Fruit fly (Drosophila melanogaster): ENCODE measurements around the gene t-cup.
A peak's percentile ranks its signal among the peaks of the same experiment; 100 is the strongest.

DNA sequence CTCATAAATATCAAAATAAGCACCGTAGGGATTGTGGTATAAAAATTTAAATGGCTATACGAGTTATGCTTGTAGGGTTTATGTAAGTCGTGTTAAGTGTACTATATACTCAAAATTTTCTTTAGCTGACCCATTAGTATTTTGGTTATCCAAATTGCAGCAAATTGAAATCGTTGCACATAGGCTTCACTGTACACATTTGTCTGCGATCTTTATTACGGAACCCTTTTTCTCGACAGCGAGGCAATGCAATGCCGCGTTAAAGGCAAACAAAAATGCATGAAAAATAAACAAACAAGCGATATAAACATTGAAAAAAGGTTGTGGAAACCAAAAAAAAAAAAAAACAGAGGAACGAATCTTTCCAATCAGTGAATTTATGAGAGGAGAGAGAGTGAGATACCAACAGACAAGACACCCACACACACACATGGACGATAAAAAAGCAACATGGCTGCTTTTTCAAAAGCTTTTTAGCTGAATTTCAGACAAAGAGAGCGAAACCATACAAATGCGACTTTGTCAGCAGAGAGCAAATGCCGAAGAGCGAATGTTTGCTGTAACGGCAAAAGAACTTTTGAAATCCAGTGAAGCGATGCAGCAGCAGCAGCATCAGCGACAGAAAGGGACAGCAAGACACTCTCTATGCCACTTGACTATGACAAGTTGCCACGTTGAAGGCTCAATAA, 13.1 kb downstream of the t-cup start:
- TF ChIP-seq cic (GFP tag; optimal IDR thresholded peaks at IDR 0.05) (peak; percentile 17), CG11617 (GFP tag; optimal IDR thresholded peaks at IDR 0.05) (peak; percentile 90), tj (GFP tag; optimal IDR thresholded peaks at IDR 0.05) (peak; percentile 64), CG1620 (GFP tag; optimal IDR thresholded peaks at IDR 0.05) (peak; percentile 92), CG33017 (tag; optimal IDR thresholded peaks at IDR 0.05) (peak; percentile 90), toe (GFP tag; optimal IDR thresholded peaks at IDR 0.05) (peak; percentile 89), kay (GFP tag; ENCODE audit: borderline replicate concordance) (no peak), pad (GFP tag; optimal IDR thresholded peaks at IDR 0.05) (peak; percentile 79), CG12768 (GFP tag; optimal IDR thresholded peaks at IDR 0.05) (peak; percentile 88), bab1 (GFP tag; optimal IDR thresholded peaks at IDR 0.05) (peak; percentile 96), Crg-1 (GFP tag; optimal IDR thresholded peaks at IDR 0.05) (peak; percentile 85), CG14711 (tag; optimal IDR thresholded peaks at IDR 0.05) (peak; percentile 86)

Data from whole organism, adult.